Worm (Caenorhabditis elegans): Measurements from ENCODE around the gene T05C12.4.
A peak's percentile ranks its signal among the peaks of the same experiment; 100 is the strongest.

Gene T05C12.4

DNA sequence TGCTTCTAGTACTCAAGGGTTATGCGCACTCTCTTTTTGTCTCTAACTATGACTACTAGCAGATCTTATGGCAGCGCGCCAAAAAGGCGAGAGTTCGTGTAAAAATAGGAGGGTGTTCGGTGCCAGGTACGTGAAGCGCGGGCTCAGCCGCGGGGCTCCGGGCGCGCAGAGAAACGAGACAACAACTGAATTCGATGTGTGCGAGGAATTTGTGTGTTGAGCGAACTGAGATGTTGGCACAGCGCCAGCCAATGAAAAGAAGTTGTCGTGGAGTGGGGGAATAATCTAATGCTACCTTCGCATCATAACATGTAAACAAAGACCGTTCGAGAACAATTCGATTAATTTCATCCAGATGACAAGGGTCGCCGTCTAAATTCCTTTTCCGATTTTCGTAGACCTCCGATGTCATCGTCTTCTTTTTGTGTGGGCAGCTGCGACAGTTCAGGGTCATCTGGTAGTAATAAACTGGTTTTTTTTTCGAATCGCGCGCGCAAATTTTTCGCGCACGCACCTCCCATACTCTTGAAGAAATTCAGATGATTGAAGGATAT, 48.7 kb downstream of the T05C12.4 start (continued):
- TF ChIP-seq zag-1 (tag; optimal IDR thresholded peaks at IDR 0.05) (no peak), tbx-2 (tag; optimal IDR thresholded peaks at IDR 0.05) (peak; percentile 26), zip-4 (GFP tag; optimal IDR thresholded peaks at IDR 0.05) (no peak), lin-15B (tag; optimal IDR thresholded peaks at IDR 0.05) (no peak), mef-2 (tag; optimal IDR thresholded peaks at IDR 0.05) (peak; percentile 2), ceh-63 (GFP tag; optimal IDR thresholded peaks at IDR 0.05) (no peak), aly-2 (tag; optimal IDR thresholded peaks at IDR 0.05) (no peak), ztf-11 (tag; optimal IDR thresholded peaks at IDR 0.05) (no peak), nhr-237 (tag; optimal IDR thresholded peaks at IDR 0.05) (no peak), fkh-10 (GFP tag; optimal IDR thresholded peaks at IDR 0.05) (no peak), lin-35 (GFP tag; optimal IDR thresholded peaks at IDR 0.05) (peak; percentile 5 to 67), F16B12.6 (tag; optimal IDR thresholded peaks at IDR 0.05) (peak; percentile 17), C04F5.9 (tag; optimal IDR thresholded peaks at IDR 0.05) (no peak), efl-3 (GFP tag; optimal IDR thresholded peaks at IDR 0.05) (no peak), nhr-84 (tag; optimal IDR thresholded peaks at IDR 0.05) (no peak), nhr-76 (tag; optimal IDR thresholded peaks at IDR 0.05) (no peak), dpl-1 (GFP tag; optimal IDR thresholded peaks at IDR 0.05) (peak; percentile 44 to 61 (median 51)), skn-1 (tag; optimal IDR thresholded peaks at IDR 0.05) (peak; percentile 2), ceh-88 (GFP tag; IDR thresholded peaks at IDR 0.05) (no peak), lsy-2 (tag; optimal IDR thresholded peaks at IDR 0.05) (peak; percentile 23 to 59), egl-13 (tag; optimal IDR thresholded peaks at IDR 0.05) (peak; percentile 9), ces-1 (GFP tag; optimal IDR thresholded peaks at IDR 0.05) (no peak), sox-4 (tag; optimal IDR thresholded peaks at IDR 0.05) (no peak), ztf-4 (tag; optimal IDR thresholded peaks at IDR 0.05) (peak; percentile 48), fkh-8 (tag; optimal IDR thresholded peaks at IDR 0.05) (peak; percentile 79), ceh-82 (tag; optimal IDR thresholded peaks at IDR 0.05) (peak in 1 of 3 experiments; percentile 53), fos-1 (tag; optimal IDR thresholded peaks at IDR 0.05) (no peak), pax-3 (tag; optimal IDR thresholded peaks at IDR 0.05) (no peak), efl-1 (optimal IDR thresholded peaks at IDR 0.05) (peak; percentile 19 to 20), efl-1 (GFP tag; optimal IDR thresholded peaks at IDR 0.05 in 1 of 2) (peak in 1 of 2 experiments; percentile 61), isw-1 (GFP tag; IDR thresholded peaks at IDR 0.05) (no peak), C34B4.2 (tag; optimal IDR thresholded peaks at IDR 0.05) (no peak), nhr-12 (tag; optimal IDR thresholded peaks at IDR 0.05) (no peak), ceh-90 (tag; optimal IDR thresholded peaks at IDR 0.05) (no peak), xbp-1 (tag; optimal IDR thresholded peaks at IDR 0.05) (peak; percentile 12), elt-2 (tag; optimal IDR thresholded peaks at IDR 0.05) (no peak), sup-37 (GFP tag; optimal IDR thresholded peaks at IDR 0.05) (no peak), hlh-4 (tag; optimal IDR thresholded peaks at IDR 0.05) (no peak), hpl-2 (GFP tag; optimal IDR thresholded peaks at IDR 0.05) (no peak), mdl-1 (tag; optimal IDR thresholded peaks at IDR 0.05) (peak in 1 of 2 experiments; percentile 15), nhr-47 (tag; optimal IDR thresholded peaks at IDR 0.05) (peak; percentile 24), unc-62 (GFP tag; optimal IDR thresholded peaks at IDR 0.05) (no peak), tlp-1 (tag; optimal IDR thresholded peaks at IDR 0.05) (no peak), swsn-7 (tag; optimal IDR thresholded peaks at IDR 0.05) (peak; percentile 42), mep-1 (tag; optimal IDR thresholded peaks at IDR 0.05) (peak; percentile 32), dsc-1 (tag; optimal IDR thresholded peaks at IDR 0.05) (no peak), nhr-77 (tag; optimal IDR thresholded peaks at IDR 0.05) (peak; percentile 68), fkh-4 (tag; optimal IDR thresholded peaks at IDR 0.05; ENCODE audit: borderline replicate concordance) (no peak), sptf-1 (tag; optimal IDR thresholded peaks at IDR 0.05) (no peak), nhr-71 (tag; optimal IDR thresholded peaks at IDR 0.05) (peak; percentile 71), pqm-1 (tag; optimal IDR thresholded peaks at IDR 0.05) (no peak), unc-98 (GFP tag; IDR thresholded peaks at IDR 0.05) (no peak), ama-1 (optimal IDR thresholded peaks at IDR 0.05) (no peak), unc-130 (tag; optimal IDR thresholded peaks at IDR 0.05) (peak; percentile 68)

All from whole organism, L1 larva.